Fruit fly (Drosophila melanogaster) whole organism, prepupa: Measurements from ENCODE around the gene Nrg.
A peak's percentile ranks its signal among the peaks of the same experiment; 100 is the strongest.

Source experiments
- Blimp-1 ChIP-seq: fragments of 200-800 bp; sonication (Bioruptor generic); optimal IDR thresholded peaks from 3 replicates; lab custom pipeline; 2017; ENCODE audit warnings: missing biosample characterization, missing genetic modification characterization, mild to moderate bottlenecking, moderate library complexity, missing genetic modification reagents
- CG10669 ChIP-seq: fragments of 200-800 bp; sonication (Bioruptor generic); optimal IDR thresholded peaks from 3 replicates; lab custom pipeline; 2018; ENCODE audit warnings: missing biosample characterization, mild to moderate bottlenecking, missing genetic modification characterization, moderate library complexity
- CG11294 ChIP-seq: fragments of 200-800 bp; sonication (Bioruptor generic); IDR thresholded peaks from 2 replicates; pipeline ENCODE4 v1.3.6; 2022; ENCODE audit warnings: missing biosample characterization, missing genetic modification characterization
- CG11762 ChIP-seq: fragments of 200-800 bp; sonication (Bioruptor generic); optimal IDR thresholded peaks from 3 replicates; lab custom pipeline; 2016; ENCODE audit warnings: missing biosample characterization, missing genetic modification characterization; ENCODE audit not compliant: insufficient read depth
- CG11902 ChIP-seq: fragments of 200-800 bp; sonication (Bioruptor generic); optimal IDR thresholded peaks from 3 replicates; lab custom pipeline; 2016; ENCODE audit warnings: missing biosample characterization, missing genetic modification characterization
- CG15336 ChIP-seq: fragments of 200-800 bp; sonication (Bioruptor generic); IDR thresholded peaks from 2 replicates; pipeline ENCODE4 v1.3.6; 2022; ENCODE audit warnings: missing biosample characterization, missing genetic modification characterization
- CG1621 ChIP-seq: fragments of 200-800 bp; sonication (Bioruptor generic); optimal IDR thresholded peaks from 3 replicates; lab custom pipeline; 2018; ENCODE audit warnings: missing biosample characterization, mild to moderate bottlenecking, missing genetic modification characterization
- CG16779 ChIP-seq: fragments of 200-800 bp; sonication (Bioruptor generic); optimal IDR thresholded peaks from 3 replicates; lab custom pipeline; 2017; ENCODE audit warnings: missing biosample characterization, mild to moderate bottlenecking, missing genetic modification characterization
- CG3032 ChIP-seq: fragments of 200-800 bp; optimal IDR thresholded peaks from 2 replicates; lab custom pipeline; 2019; ENCODE audit warnings: missing biosample characterization, mild to moderate bottlenecking, missing genetic modification characterization, moderate library complexity
- CG34406 ChIP-seq: fragments of 200-800 bp; sonication (Bioruptor generic); optimal IDR thresholded peaks from 3 replicates; lab custom pipeline; 2016; ENCODE audit warnings: missing biosample characterization, missing genetic modification characterization
- CG3919 ChIP-seq: fragments of 200-800 bp; sonication (Bioruptor generic); optimal IDR thresholded peaks from 3 replicates; lab custom pipeline; 2016; ENCODE audit warnings: missing biosample characterization, missing genetic modification characterization
- CG6276 ChIP-seq: fragments of 200-800 bp; sonication (Bioruptor generic); optimal IDR thresholded peaks from 2 replicates; lab custom pipeline; 2017; ENCODE audit warnings: missing biosample characterization, mild to moderate bottlenecking, missing genetic modification characterization
- CG6808 ChIP-seq: fragments of 200-800 bp; sonication (Bioruptor generic); optimal IDR thresholded peaks from 3 replicates; lab custom pipeline; 2017; ENCODE audit warnings: missing biosample characterization, missing genetic modification characterization, mild to moderate bottlenecking, moderate library complexity, missing genetic modification reagents
- CG6854 ChIP-seq: fragments of 200-800 bp; sonication (Bioruptor generic); optimal IDR thresholded peaks from 2 replicates; lab custom pipeline; 2017; ENCODE audit warnings: missing biosample characterization, mild to moderate bottlenecking, missing genetic modification characterization
- CG7368 ChIP-seq: fragments of 200-800 bp; sonication (Bioruptor generic); optimal IDR thresholded peaks from 3 replicates; lab custom pipeline; 2016; ENCODE audit warnings: missing biosample characterization, missing genetic modification characterization
- CG8119 ChIP-seq: fragments of 200-800 bp; sonication (Bioruptor generic); IDR thresholded peaks from 3 replicates; pipeline ENCODE4 v1.3.6; 2022; ENCODE audit warnings: missing biosample characterization, missing genetic modification characterization
- CG8319 ChIP-seq: fragments of 200-800 bp; sonication (Bioruptor generic); optimal IDR thresholded peaks from 3 replicates; lab custom pipeline; 2016; ENCODE audit warnings: missing biosample characterization, missing genetic modification characterization
- CG8632 ChIP-seq: fragments of 200-800 bp; sonication (Bioruptor generic); optimal IDR thresholded peaks from 3 replicates; lab custom pipeline; 2016; ENCODE audit warnings: missing biosample characterization, missing genetic modification characterization
- CG9139 ChIP-seq: fragments of 200-800 bp; sonication (Bioruptor generic); optimal IDR thresholded peaks from 3 replicates; lab custom pipeline; 2017; ENCODE audit warnings: missing biosample characterization, mild to moderate bottlenecking, missing genetic modification characterization
- Eip75B ChIP-seq: fragments of 200-800 bp; sonication (Bioruptor generic); optimal IDR thresholded peaks from 3 replicates; lab custom pipeline; 2016; ENCODE audit warnings: missing biosample characterization, missing genetic modification characterization
- Eip78C ChIP-seq: fragments of 200-800 bp; sonication (Bioruptor generic); peaks from one replicate; lab custom pipeline; 2016; ENCODE audit warnings: missing biosample characterization, missing genetic modification characterization
- Eip93F ChIP-seq: fragments of 200-800 bp; sonication (Bioruptor generic); optimal IDR thresholded peaks from 2 replicates; lab custom pipeline; 2016; ENCODE audit warnings: missing biosample characterization, mild to moderate bottlenecking, missing genetic modification characterization
- Ets96B ChIP-seq: fragments of 200-800 bp; optimal IDR thresholded peaks from 2 replicates; lab custom pipeline; 2019; ENCODE audit warnings: missing biosample characterization, mild to moderate bottlenecking, missing genetic modification characterization, moderate library complexity
- Gug ChIP-seq: fragments of 200-800 bp; sonication (Bioruptor generic); IDR thresholded peaks from 2 replicates; pipeline ENCODE4 v1.3.6; 2022; ENCODE audit warnings: missing biosample characterization, missing genetic modification characterization
- Hr38 ChIP-seq: sonication (Bioruptor generic); optimal IDR thresholded peaks from 2 replicates; lab custom pipeline; 2016; ENCODE audit warnings: missing biosample characterization, missing genetic modification characterization
- Hr39 ChIP-seq: fragments of 200-800 bp; sonication (Bioruptor generic); optimal IDR thresholded peaks from 2 replicates; lab custom pipeline; 2016; ENCODE audit warnings: missing biosample characterization, missing genetic modification characterization
- Hr4 ChIP-seq: fragments of 200-800 bp; sonication (Bioruptor generic); optimal IDR thresholded peaks from 3 replicates; lab custom pipeline; 2016; ENCODE audit warnings: missing biosample characterization, missing genetic modification characterization
- Lpt ChIP-seq: fragments of 200-800 bp; sonication (Bioruptor generic); optimal IDR thresholded peaks from 3 replicates; lab custom pipeline; 2016; ENCODE audit warnings: missing biosample characterization, missing genetic modification characterization
- Met ChIP-seq: fragments of 200-800 bp; sonication (Bioruptor generic); optimal IDR thresholded peaks from 3 replicates; lab custom pipeline; 2016; ENCODE audit warnings: missing biosample characterization, missing genetic modification characterization
- OdsH ChIP-seq: fragments of 200-800 bp; sonication (Bioruptor generic); optimal IDR thresholded peaks from 3 replicates; lab custom pipeline; 2016; ENCODE audit warnings: missing biosample characterization, missing genetic modification characterization
- Smox ChIP-seq: fragments of 200-800 bp; sonication (Bioruptor generic); optimal IDR thresholded peaks from 3 replicates; lab custom pipeline; 2016; ENCODE audit warnings: missing biosample characterization, missing genetic modification characterization
- Sox14 ChIP-seq: fragments of 200-800 bp; sonication (Bioruptor generic); optimal IDR thresholded peaks from 3 replicates; lab custom pipeline; 2016; ENCODE audit warnings: missing biosample characterization, missing genetic modification characterization
- achi ChIP-seq: fragments of 200-800 bp; sonication (Bioruptor generic); optimal IDR thresholded peaks from 3 replicates; lab custom pipeline; 2016; ENCODE audit warnings: missing biosample characterization, missing genetic modification characterization
- cyc ChIP-seq: fragments of 200-800 bp; sonication (Bioruptor generic); optimal IDR thresholded peaks from 3 replicates; lab custom pipeline; 2016; ENCODE audit warnings: missing biosample characterization, missing genetic modification characterization
- dac ChIP-seq: fragments of 200-800 bp; sonication (Bioruptor generic); optimal IDR thresholded peaks from 2 replicates; lab custom pipeline; 2017; ENCODE audit warnings: missing biosample characterization, mild to moderate bottlenecking, missing genetic modification characterization
- dsx ChIP-seq: fragments of 200-800 bp; optimal IDR thresholded peaks from 3 replicates; lab custom pipeline; 2019; ENCODE audit warnings: missing biosample characterization, mild to moderate bottlenecking, missing genetic modification characterization, moderate library complexity; ENCODE audit not compliant: poor library complexity, severe bottlenecking
- esn ChIP-seq: fragments of 200-800 bp; sonication (Bioruptor generic); optimal IDR thresholded peaks from 2 replicates; lab custom pipeline; 2016; ENCODE audit warnings: missing biosample characterization, mild to moderate bottlenecking, missing genetic modification characterization, moderate library complexity
- fd59A ChIP-seq: fragments of 200-800 bp; sonication (Bioruptor generic); optimal IDR thresholded peaks from 2 replicates; lab custom pipeline; 2017; ENCODE audit warnings: missing biosample characterization, mild to moderate bottlenecking, missing genetic modification characterization, missing genetic modification reagents
- fkh ChIP-seq: fragments of 200-800 bp; sonication (Bioruptor generic); optimal IDR thresholded peaks from 3 replicates; lab custom pipeline; 2017; ENCODE audit warnings: missing biosample characterization, mild to moderate bottlenecking, missing genetic modification characterization, moderate library complexity
- lz ChIP-seq: fragments of 200-800 bp; sonication (Bioruptor generic); optimal IDR thresholded peaks from 3 replicates; lab custom pipeline; 2016; ENCODE audit warnings: missing biosample characterization, missing genetic modification characterization
- net ChIP-seq: fragments of 200-800 bp; sonication (Bioruptor generic); optimal IDR thresholded peaks from 3 replicates; lab custom pipeline; 2016; ENCODE audit warnings: missing biosample characterization, missing genetic modification characterization
- pdm3 ChIP-seq: fragments of 200-800 bp; sonication (Bioruptor generic); optimal IDR thresholded peaks from 3 replicates; lab custom pipeline; 2016; ENCODE audit warnings: missing biosample characterization, missing genetic modification characterization
- salr ChIP-seq, 2 experiments: fragments of 200-800 bp; sonication (Bioruptor generic); optimal IDR thresholded peaks; 3 replicates each; lab custom pipeline; 2016 to 2018; ENCODE audit warnings: missing biosample characterization in 2 of 2, missing genetic modification characterization in 2 of 2, mild to moderate bottlenecking in 1 of 2
- ss ChIP-seq, 2 experiments: fragments of 200-800 bp; sonication (Bioruptor generic); optimal IDR thresholded peaks; 2 replicates in 1 of 2; 3 replicates in 1 of 2; lab custom pipeline; 2017 to 2018; ENCODE audit warnings: mild to moderate bottlenecking in 2 of 2, missing biosample characterization in 2 of 2, missing genetic modification characterization in 2 of 2, moderate library complexity in 1 of 2
- vri ChIP-seq: fragments of 200-800 bp; sonication (Bioruptor generic); optimal IDR thresholded peaks from 3 replicates; lab custom pipeline; 2016; ENCODE audit warnings: missing biosample characterization, mild to moderate bottlenecking, missing genetic modification characterization

The Nrg gene

DNA sequence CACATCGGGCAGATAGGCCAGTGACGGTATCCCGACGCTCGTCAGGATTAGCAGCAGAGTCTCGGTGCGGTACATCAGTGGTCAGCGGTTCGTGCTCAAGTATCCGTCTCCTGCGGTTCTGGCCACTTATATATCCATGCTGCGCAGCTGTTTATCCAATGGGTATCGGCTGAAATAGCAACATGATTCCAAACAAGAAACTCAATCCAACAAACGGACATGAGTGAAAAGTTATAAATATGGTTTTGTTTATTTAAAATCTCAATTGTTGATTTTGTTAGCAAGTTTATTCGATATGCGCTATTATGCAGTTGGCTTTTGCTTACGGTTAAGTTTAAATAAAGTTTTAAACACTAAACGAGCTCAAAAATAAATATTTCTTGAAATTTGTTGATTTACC is 53.7 kb downstream of the Nrg start, which contains the start of gene CG12111:
TSS of gene CG12111 (minus strand) at position 101 of the 400 bp plus-strand sequence.
- TF ChIP-seq fd59A (no peak), Eip78C (GFP tag; lab: Kevin White, UChicago) (no peak), CG34406 (GFP tag; lab: Kevin White, UChicago) (no peak), CG3032 (no peak), Met (no peak), fkh (GFP tag; lab: Kevin White, UChicago) (no peak), Blimp-1 (no peak), pdm3 (GFP tag; lab: Kevin White, UChicago) (no peak), dac (GFP tag; lab: Kevin White, UChicago) (no peak), Gug (GFP tag; lab: Robert Waterston, UW) (no peak), CG7368 (GFP tag; lab: Kevin White, UChicago) (no peak), Eip93F (no peak), esn (GFP tag; lab: Kevin White, UChicago) (no peak), CG6854 (GFP tag; lab: Kevin White, UChicago) (no peak), CG6808 (no peak), CG1621 (no peak), ss (GFP tag; optimal IDR thresholded peaks at IDR 0.05; lab: Kevin White, UChicago) (no peak), Hr39 (GFP tag; lab: Kevin White, UChicago) (no peak), Eip75B (GFP tag; lab: Kevin White, UChicago) (no peak)

DNA sequence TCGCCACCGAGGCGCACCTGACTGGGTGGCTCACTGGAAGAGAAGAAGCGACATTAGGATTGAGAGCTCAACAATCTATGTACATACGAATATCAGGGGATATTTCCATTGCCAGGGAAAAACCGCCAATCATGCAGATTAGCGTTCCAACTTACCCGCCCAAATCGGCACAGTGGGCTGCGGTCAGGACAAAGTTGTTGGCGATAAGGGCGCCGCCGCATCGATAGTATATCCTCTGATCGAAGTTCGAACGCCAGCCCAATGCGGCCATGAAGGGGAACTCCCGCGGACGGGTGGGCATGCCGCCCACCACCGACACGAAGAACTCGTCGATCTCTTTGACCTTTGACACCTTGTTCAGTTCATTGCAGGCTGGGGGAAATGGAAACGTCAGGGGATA is 54.8 kb downstream of the Nrg start:
- no peak for TF ChIP-seq vri (GFP tag; lab: Kevin White, UChicago)
- no peak for TF ChIP-seq CG15336 (GFP tag; lab: Robert Waterston, UW)
- no peak for TF ChIP-seq esn (GFP tag; lab: Kevin White, UChicago)
- no peak for TF ChIP-seq CG10669
- TF ChIP-seq CG8319 (GFP tag; lab: Kevin White, UChicago) = no peak
- no peak for TF ChIP-seq CG8632 (GFP tag; lab: Kevin White, UChicago)
- TF ChIP-seq fd59A = no peak
- TF ChIP-seq Hr4 (GFP tag; lab: Kevin White, UChicago) = no peak
- no peak for TF ChIP-seq Eip78C (GFP tag; lab: Kevin White, UChicago)
- TF ChIP-seq Smox = no peak
- no peak for TF ChIP-seq CG8119 (GFP tag; lab: Robert Waterston, UW)
- TF ChIP-seq CG7368 (GFP tag; lab: Kevin White, UChicago) = no peak
- TF ChIP-seq CG11294 (GFP tag; lab: Robert Waterston, UW) = no peak
- no peak for TF ChIP-seq OdsH
- TF ChIP-seq fkh (GFP tag; lab: Kevin White, UChicago) = no peak
- TF ChIP-seq pdm3 (GFP tag; lab: Kevin White, UChicago) = no peak
- no peak for TF ChIP-seq lz (GFP tag; lab: Kevin White, UChicago)
- TF ChIP-seq Lpt (GFP tag; lab: Kevin White, UChicago) = no peak
- TF ChIP-seq cyc = no peak
- no peak for TF ChIP-seq CG11902 (GFP tag; lab: Kevin White, UChicago)

DNA sequence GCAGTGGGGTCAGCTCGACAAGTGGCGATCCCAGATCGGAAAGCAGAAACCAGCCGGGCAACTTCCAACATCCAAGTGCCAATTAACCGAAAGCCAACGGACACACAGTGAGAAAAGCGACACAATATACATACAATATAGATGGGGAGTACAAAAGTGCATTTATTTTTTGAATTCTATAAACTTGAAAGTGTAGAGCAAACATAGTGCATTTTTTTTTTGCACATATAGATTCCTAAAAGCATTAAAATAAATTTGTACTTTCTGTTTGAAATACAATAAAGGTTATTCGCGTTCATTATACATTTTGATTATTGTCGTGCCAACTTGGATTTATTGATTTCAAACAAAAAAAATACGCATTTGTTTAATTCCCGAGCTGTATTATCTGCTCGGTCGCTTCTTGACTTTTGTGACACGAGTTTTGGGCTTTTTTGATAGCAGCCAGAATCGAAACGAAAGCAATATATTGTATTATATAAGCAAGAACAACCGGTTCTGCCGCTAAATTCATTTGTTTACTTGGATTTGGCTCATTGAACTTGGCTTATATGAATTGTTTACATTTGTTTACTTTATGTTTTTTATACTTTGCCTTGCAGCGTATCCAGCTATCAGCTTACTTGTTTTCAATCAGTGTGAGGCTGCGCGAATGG is 55.9 kb downstream of the Nrg start, which contains the start of gene spirit:
TSS of gene spirit (minus strand) at position 655 of the 656 bp plus-strand sequence.
- TF ChIP-seq CG3919 (GFP tag; lab: Kevin White, UChicago) = peak; percentile 16
- no peak for TF ChIP-seq dac (GFP tag; lab: Kevin White, UChicago)
- no peak for TF ChIP-seq CG7368 (GFP tag; lab: Kevin White, UChicago)
- TF ChIP-seq CG3032 = no peak
- TF ChIP-seq Ets96B (tag; lab: Kevin White, UChicago) = no peak
- TF ChIP-seq cyc = peak; percentile 9
- TF ChIP-seq achi = no peak
- no peak for TF ChIP-seq Gug (GFP tag; lab: Robert Waterston, UW)
- peak; percentile 3 for TF ChIP-seq CG6276 (GFP tag; lab: Kevin White, UChicago)
- TF ChIP-seq CG16779 (tag; lab: Kevin White, UChicago) = no peak
- TF ChIP-seq net (GFP tag; lab: Kevin White, UChicago) = no peak
- peak; percentile 49 for TF ChIP-seq Met
- no peak for TF ChIP-seq dsx
- TF ChIP-seq Hr4 (GFP tag; lab: Kevin White, UChicago) = no peak
- no peak for TF ChIP-seq Smox
- TF ChIP-seq salr (GFP tag; optimal IDR thresholded peaks at IDR 0.05; lab: Kevin White, UChicago) = no peak
- no peak for TF ChIP-seq CG8119 (GFP tag; lab: Robert Waterston, UW)
- TF ChIP-seq CG10669 = no peak
- TF ChIP-seq CG11762 (GFP tag; lab: Kevin White, UChicago) = no peak
- TF ChIP-seq OdsH = peak; percentile 34
- TF ChIP-seq fkh (GFP tag; lab: Kevin White, UChicago) = no peak
- no peak for TF ChIP-seq Hr38 (GFP tag; lab: Kevin White, UChicago)
- TF ChIP-seq Eip93F = no peak
- no peak for TF ChIP-seq CG11902 (GFP tag; lab: Kevin White, UChicago)
- TF ChIP-seq esn (GFP tag; lab: Kevin White, UChicago) = peak; percentile 42
- no peak for TF ChIP-seq ss (GFP tag; optimal IDR thresholded peaks at IDR 0.05; lab: Kevin White, UChicago)
- TF ChIP-seq CG6854 (GFP tag; lab: Kevin White, UChicago) = no peak
- no peak for TF ChIP-seq CG9139 (GFP tag; lab: Kevin White, UChicago)
- TF ChIP-seq Sox14 (GFP tag; lab: Kevin White, UChicago) = no peak
